Worm (Caenorhabditis elegans) whole organism, late embryonic: ENCODE results near the gene nhr-108.

ENCODE experiments used
- K02D7.2 ChIP-seq: sonication (generic microtip); optimal IDR thresholded peaks from 2 replicates; lab custom pipeline; 2017; ENCODE audit warnings: mild to moderate bottlenecking, missing genetic modification characterization, missing compliant biosample characterization
- ama-1 ChIP-seq: fragments of 150-350 bp; optimal IDR thresholded peaks from 2 replicates; lab custom pipeline; 2014
- ets-4 ChIP-seq: sonication (generic microtip); optimal IDR thresholded peaks from 2 replicates; lab custom pipeline; 2016; ENCODE audit warnings: missing genetic modification characterization, missing compliant biosample characterization
- hlh-15 ChIP-seq: sonication (generic microtip); optimal IDR thresholded peaks from 2 replicates; lab custom pipeline; 2016; ENCODE audit warnings: missing genetic modification characterization, missing compliant biosample characterization
- hlh-6 ChIP-seq: sonication (generic microtip); optimal IDR thresholded peaks from 2 replicates; lab custom pipeline; 2016; ENCODE audit warnings: missing genotype, missing genetic modification characterization, missing compliant biosample characterization
- madf-2 ChIP-seq: sonication (generic microtip); optimal IDR thresholded peaks from 2 replicates; lab custom pipeline; 2017; ENCODE audit warnings: missing genetic modification characterization, missing compliant biosample characterization
- nhr-11 ChIP-seq: fragments of 150-350 bp; optimal IDR thresholded peaks from 2 replicates; lab custom pipeline; 2014; ENCODE audit warnings: missing biosample characterization, missing genetic modification characterization
- pha-4 ChIP-seq: fragments of 150-350 bp; optimal IDR thresholded peaks from 2 replicates; lab custom pipeline; 2018; ENCODE audit warnings: missing biosample characterization, missing genetic modification reagents, missing genetic modification characterization
- pqm-1 ChIP-seq: sonication (generic microtip); optimal IDR thresholded peaks from 2 replicates; lab custom pipeline; 2016; ENCODE audit warnings: missing genetic modification characterization, missing compliant biosample characterization
- rnt-1 ChIP-seq: sonication (generic microtip); optimal IDR thresholded peaks from 2 replicates; lab custom pipeline; 2016; ENCODE audit warnings: missing genetic modification characterization, missing compliant biosample characterization
- tbx-2 ChIP-seq: sonication (generic microtip); optimal IDR thresholded peaks from 2 replicates; lab custom pipeline; 2016; ENCODE audit warnings: missing genetic modification characterization, missing compliant biosample characterization
- unc-86 ChIP-seq: sonication (generic microtip); optimal IDR thresholded peaks from 2 replicates; lab custom pipeline; 2016; ENCODE audit warnings: missing genetic modification characterization, missing compliant biosample characterization
- ztf-16 ChIP-seq: sonication (generic microtip); optimal IDR thresholded peaks from 2 replicates; lab custom pipeline; 2017; ENCODE audit warnings: missing genetic modification characterization, missing compliant biosample characterization

DNA sequence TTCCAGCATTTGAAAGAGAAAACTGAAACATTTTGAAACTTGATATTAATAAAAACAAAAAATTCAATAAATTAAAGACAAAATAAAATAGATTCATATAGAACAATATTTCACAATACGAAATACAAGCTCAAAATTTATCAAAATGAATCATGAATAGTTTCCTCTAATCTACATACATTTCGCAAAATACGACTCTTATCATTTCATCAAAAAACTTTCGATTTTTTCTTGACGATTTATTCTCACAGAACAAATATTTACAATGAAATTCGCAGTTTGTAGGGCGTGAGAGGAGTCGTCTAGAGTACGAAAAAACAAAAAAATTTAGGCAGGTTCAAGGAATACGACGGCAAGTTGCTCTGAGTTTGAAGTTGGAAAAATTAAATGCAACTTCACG lies 34.2 kb downstream of the nhr-108 start:
- TF ChIP-seq ama-1 (lab: Kevin White, UChicago): no peak
- no peak for TF ChIP-seq madf-2 (tag; lab: Kevin White, UChicago)
- TF ChIP-seq tbx-2 (tag; lab: Kevin White, UChicago): no peak
- no peak for TF ChIP-seq rnt-1 (tag; lab: Kevin White, UChicago)
- no peak for TF ChIP-seq nhr-11 (tag; lab: Kevin White, UChicago)
- TF ChIP-seq hlh-6 (tag; lab: Kevin White, UChicago): no peak
- no peak for TF ChIP-seq unc-86 (tag; lab: Kevin White, UChicago)
- TF ChIP-seq ets-4: no peak
- TF ChIP-seq ztf-16 (tag; lab: Kevin White, UChicago): no peak
- TF ChIP-seq K02D7.2 (tag; lab: Kevin White, UChicago): no peak
- no peak for TF ChIP-seq hlh-15 (tag; lab: Kevin White, UChicago)
- TF ChIP-seq pqm-1: no peak
- no peak for TF ChIP-seq pha-4 (tag; lab: Kevin White, UChicago)
